Fruit fly (Drosophila melanogaster): ENCODE measurements around the gene BORCS6.
A peak's percentile ranks its signal among the peaks of the same experiment; 100 is the strongest.

Gene BORCS6

DNA sequence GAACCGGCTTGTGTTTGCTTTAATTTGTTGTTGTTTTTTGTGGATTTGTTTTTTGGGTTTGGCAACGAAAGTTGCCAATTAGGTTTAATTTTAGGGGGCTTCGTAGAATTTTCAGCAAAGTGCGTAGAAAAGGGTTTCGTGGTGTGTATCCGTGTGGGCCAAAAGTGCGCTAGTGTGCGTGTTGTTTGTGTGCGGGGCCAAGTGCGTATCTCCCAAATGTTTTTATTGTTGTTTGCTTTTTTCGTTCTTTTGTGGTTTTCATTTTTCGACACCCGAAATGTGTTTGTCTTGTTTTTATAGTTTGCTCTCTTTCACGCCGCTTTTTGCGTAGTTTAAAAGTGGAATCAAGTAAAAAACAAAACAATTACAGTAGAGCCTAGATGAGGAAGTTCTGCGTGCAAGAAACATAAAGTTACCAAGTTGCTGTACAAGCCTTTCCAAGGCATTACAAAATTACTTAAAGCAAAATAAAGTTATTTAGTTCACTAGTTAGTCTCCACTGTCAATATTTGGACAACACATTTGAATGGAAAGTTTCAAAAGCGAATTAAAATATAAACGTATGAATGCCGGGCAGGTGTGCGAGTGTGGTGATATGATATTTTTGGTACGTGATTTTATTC is 6.3 kb downstream of the BORCS6 start (continued):
- no peak for TF ChIP-seq Blimp-1 (GFP tag; optimal IDR thresholded peaks at IDR 0.05)
- TF ChIP-seq fkh (GFP tag; optimal IDR thresholded peaks at IDR 0.05), result peak; percentile 89
- no peak for TF ChIP-seq CG8632 (GFP tag; optimal IDR thresholded peaks at IDR 0.05)
- no peak for TF ChIP-seq CG9139 (GFP tag; optimal IDR thresholded peaks at IDR 0.05)
- TF ChIP-seq dsx (GFP tag; optimal IDR thresholded peaks at IDR 0.05; ENCODE audit: poor library complexity, severe bottlenecking), result no peak
- no peak for TF ChIP-seq dac (GFP tag; optimal IDR thresholded peaks at IDR 0.05)
- TF ChIP-seq Sox102F (GFP tag; optimal IDR thresholded peaks at IDR 0.05), result peak; percentile 22
- no peak for TF ChIP-seq CG16779 (tag; optimal IDR thresholded peaks at IDR 0.05)
- peak; percentile 3 for TF ChIP-seq Sox14 (GFP tag; optimal IDR thresholded peaks at IDR 0.05)
- no peak for TF ChIP-seq CG8119 (GFP tag; IDR thresholded peaks at IDR 0.05)
- TF ChIP-seq OdsH (GFP tag; optimal IDR thresholded peaks at IDR 0.05), result peak; percentile 34
- no peak for TF ChIP-seq Smox (GFP tag; optimal IDR thresholded peaks at IDR 0.05)
- TF ChIP-seq CG34406 (GFP tag; optimal IDR thresholded peaks at IDR 0.05), result no peak
- no peak for TF ChIP-seq Eip93F (GFP tag; optimal IDR thresholded peaks at IDR 0.05)
- peak; percentile 65 for TF ChIP-seq Eip78C (GFP tag)
- TF ChIP-seq CG11294 (GFP tag; IDR thresholded peaks at IDR 0.05), result peak; percentile 29; the same call in 1 of the 2 replicates
- no peak for TF ChIP-seq CG6276 (GFP tag; optimal IDR thresholded peaks at IDR 0.05)
- TF ChIP-seq CG6808 (GFP tag; optimal IDR thresholded peaks at IDR 0.05), result no peak
- TF ChIP-seq eg (GFP tag; IDR thresholded peaks at IDR 0.05), result peak; percentile 71
- no peak for TF ChIP-seq CG11762 (GFP tag; optimal IDR thresholded peaks at IDR 0.05; ENCODE audit: insufficient read depth)

DNA sequence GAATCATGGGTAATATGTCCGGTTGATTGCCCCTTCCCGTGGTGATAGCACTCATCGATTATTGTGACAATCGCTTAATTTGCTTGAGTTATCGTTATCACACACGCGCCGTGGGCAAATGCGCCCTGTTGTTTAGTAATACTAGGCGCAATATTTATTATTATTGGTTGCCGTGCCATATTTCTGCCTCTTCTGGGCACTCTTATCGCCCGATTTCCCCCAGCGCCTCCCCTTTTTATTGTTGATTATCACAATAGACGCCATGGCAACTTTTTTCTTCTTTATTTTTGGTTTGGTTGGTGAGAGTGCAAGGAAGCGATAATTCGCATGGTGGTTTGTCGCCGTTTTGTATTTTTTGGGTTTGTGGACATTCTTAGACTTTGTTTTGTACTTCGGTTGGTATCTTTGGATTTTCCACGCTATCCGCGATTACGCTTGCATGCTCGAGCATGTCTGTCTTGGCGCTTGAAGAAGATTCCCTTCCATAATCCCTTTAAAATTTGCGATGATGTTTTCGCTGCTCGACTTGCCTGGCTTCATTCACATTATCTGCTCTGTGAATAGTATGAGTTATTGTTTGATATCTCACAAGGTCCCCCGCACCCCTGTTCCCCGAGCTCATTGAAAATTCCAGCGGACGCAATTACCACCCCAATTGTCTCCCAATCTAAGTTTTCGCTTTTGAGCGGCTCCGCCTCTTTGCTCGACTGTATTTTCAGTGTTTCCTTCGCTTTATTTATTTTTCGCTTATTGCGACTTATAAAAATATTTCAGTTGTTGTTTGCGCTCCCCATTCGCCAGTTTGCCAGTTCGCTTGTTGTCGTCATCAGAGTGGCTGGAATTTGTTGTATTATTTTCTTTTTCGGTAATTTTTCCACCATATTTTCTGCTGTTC is 7.9 kb downstream of the BORCS6 start:
- TF ChIP-seq Smox (GFP tag; optimal IDR thresholded peaks at IDR 0.05) (peak; percentile 9), svp (GFP tag) (peak; percentile 64), Eip78C (GFP tag) (peak; percentile 72), vri (GFP tag; optimal IDR thresholded peaks at IDR 0.05) (peak; percentile 97), Lpt (GFP tag; optimal IDR thresholded peaks at IDR 0.05) (no peak), fkh (GFP tag; optimal IDR thresholded peaks at IDR 0.05) (peak; percentile 93), CG16779 (tag; optimal IDR thresholded peaks at IDR 0.05) (peak; percentile 7), Sox14 (GFP tag; optimal IDR thresholded peaks at IDR 0.05) (peak; percentile 37), OdsH (GFP tag; optimal IDR thresholded peaks at IDR 0.05) (no peak), Met (GFP tag; optimal IDR thresholded peaks at IDR 0.05) (peak; percentile 4), Eip93F (GFP tag; optimal IDR thresholded peaks at IDR 0.05) (peak; percentile 40), Gug (GFP tag; IDR thresholded peaks at IDR 0.05) (no peak)

DNA sequence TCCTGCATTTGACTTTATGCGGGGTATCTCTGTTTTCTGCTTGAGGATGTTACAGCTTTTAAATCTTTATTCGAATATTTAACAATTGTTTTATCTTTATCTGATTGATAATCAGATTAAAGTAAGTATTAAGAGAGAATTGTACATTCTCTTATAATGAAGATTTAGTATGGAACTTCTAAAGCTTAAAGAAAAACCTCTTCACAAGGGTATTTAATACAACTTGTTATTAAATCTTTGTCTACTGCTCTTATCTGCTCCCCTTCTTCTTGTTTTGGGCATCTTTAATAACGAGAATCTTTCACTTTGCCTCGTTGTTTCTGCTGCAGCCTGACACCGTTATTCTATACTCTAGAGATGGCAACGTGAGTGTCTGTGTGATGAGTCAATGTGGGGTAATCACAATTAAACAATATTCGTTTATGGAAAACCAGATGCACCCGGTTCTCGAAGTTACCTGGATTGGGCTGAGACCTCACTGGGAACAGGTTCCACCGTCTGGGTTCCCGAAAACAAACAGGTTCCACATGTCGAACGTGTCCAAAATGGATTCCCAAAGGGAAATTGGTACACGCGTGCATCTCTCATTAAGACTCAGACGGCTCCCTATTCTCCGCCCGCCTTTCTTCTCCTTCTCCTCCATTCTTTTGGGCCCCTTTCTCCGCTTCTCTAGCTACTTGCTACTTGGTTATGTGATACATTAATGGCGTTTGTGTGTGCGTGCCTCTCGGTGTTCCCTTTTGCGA is 9.6 kb downstream of the BORCS6 start:
- TF ChIP-seq Gug (GFP tag; IDR thresholded peaks at IDR 0.05), result no peak
- TF ChIP-seq CG11762 (GFP tag; optimal IDR thresholded peaks at IDR 0.05; ENCODE audit: insufficient read depth), result no peak
- peak; percentile 38; the same call in 1 of the 3 replicates for TF ChIP-seq eg (GFP tag; IDR thresholded peaks at IDR 0.05)
- TF ChIP-seq spab (GFP tag; optimal IDR thresholded peaks at IDR 0.05), result peak; percentile 60
- peak; percentile 61 for TF ChIP-seq Sox14 (GFP tag; optimal IDR thresholded peaks at IDR 0.05)
- TF ChIP-seq CG6808 (GFP tag; optimal IDR thresholded peaks at IDR 0.05), result peak; percentile 67
- TF ChIP-seq cyc (GFP tag; optimal IDR thresholded peaks at IDR 0.05), result peak; percentile 67
- TF ChIP-seq Sox102F (GFP tag; optimal IDR thresholded peaks at IDR 0.05), result peak; percentile 68
- no peak for TF ChIP-seq fkh (GFP tag; optimal IDR thresholded peaks at IDR 0.05)
- peak; percentile 57 for TF ChIP-seq acj6 (GFP tag; optimal IDR thresholded peaks at IDR 0.05)
- peak; percentile 91 for TF ChIP-seq svp (GFP tag)
- peak; percentile 40 for TF ChIP-seq Lpt (GFP tag; optimal IDR thresholded peaks at IDR 0.05)
- TF ChIP-seq Eip93F (GFP tag; optimal IDR thresholded peaks at IDR 0.05), result no peak
- TF ChIP-seq ss (GFP tag; optimal IDR thresholded peaks at IDR 0.05), result peak; percentile 29 to 73
- peak; percentile 60 for TF ChIP-seq CG6792 (GFP tag; optimal IDR thresholded peaks at IDR 0.05)
- peak; percentile 70 for TF ChIP-seq Eip75B (GFP tag; optimal IDR thresholded peaks at IDR 0.05)
- peak; percentile 50 for TF ChIP-seq CG8319 (GFP tag; optimal IDR thresholded peaks at IDR 0.05)
- TF ChIP-seq CG6854 (GFP tag; optimal IDR thresholded peaks at IDR 0.05), result no peak
- TF ChIP-seq topi (GFP tag; optimal IDR thresholded peaks at IDR 0.05), result peak; percentile 80
- TF ChIP-seq Blimp-1 (GFP tag; optimal IDR thresholded peaks at IDR 0.05), result peak; percentile 26
- peak; percentile 69 for TF ChIP-seq Ets21C (GFP tag; optimal IDR thresholded peaks at IDR 0.05)
- peak; percentile 73 for TF ChIP-seq Hr39 (GFP tag; optimal IDR thresholded peaks at IDR 0.05)
- TF ChIP-seq pdm3 (GFP tag; optimal IDR thresholded peaks at IDR 0.05), result peak; percentile 71
- TF ChIP-seq CG7368 (GFP tag; optimal IDR thresholded peaks at IDR 0.05), result peak; percentile 7
- no peak; the same call in 2 of the 3 replicates for TF ChIP-seq CG6163 (GFP tag; IDR thresholded peaks at IDR 0.05)
- TF ChIP-seq dac (GFP tag; optimal IDR thresholded peaks at IDR 0.05), result peak; percentile 15
- peak; percentile 77 for TF ChIP-seq CG31627 (GFP tag; optimal IDR thresholded peaks at IDR 0.05)
- no peak for TF ChIP-seq CG16779 (tag; optimal IDR thresholded peaks at IDR 0.05)
- peak; percentile 70 for TF ChIP-seq achi (GFP tag; optimal IDR thresholded peaks at IDR 0.05)
